Worm (Caenorhabditis elegans): ENCODE data around the gene ndua-12.

ndua-12 gene

DNA sequence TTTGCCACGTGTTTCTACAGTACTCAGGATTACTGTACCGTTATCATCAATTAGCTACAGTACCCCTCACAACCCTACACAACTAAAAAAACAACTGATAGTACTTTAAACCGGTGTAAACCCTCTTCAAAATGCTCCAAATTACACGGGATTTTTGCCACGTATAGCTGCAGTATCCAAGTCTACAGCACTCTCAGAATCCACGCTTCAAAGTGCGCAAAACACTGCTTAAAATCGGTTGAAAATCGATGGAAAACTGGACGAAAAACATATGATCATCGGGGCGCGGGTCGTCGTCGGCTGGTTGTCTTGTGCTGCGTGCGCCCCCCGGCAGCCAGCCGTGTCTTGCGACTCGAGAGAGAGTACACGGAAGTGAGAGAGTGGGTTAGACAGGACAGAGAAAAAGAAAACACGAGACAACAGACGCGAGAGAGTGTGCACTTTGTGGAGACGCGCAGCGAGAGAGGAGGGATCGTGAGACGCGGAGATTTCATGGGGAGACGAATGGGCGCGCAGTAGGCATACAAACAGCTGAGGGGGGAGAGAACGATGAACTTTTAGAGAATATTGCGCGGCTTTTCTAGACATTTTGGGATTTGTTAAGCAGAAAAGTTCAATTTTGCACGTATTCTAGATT lies 11.2 kb downstream of the ndua-12 start (continued):
- peak; percentile 99 for TF ChIP-seq hmg-11 (tag; optimal IDR thresholded peaks at IDR 0.05)

ce11 chrIV:2707012-2707411 lies 12.6 kb downstream of the ndua-12 start, which contains the start of gene ubc-8:
ubc-8 (minus strand) TSS chrIV:2707238.
- no peak for TF ChIP-seq ZK546.5 (tag; optimal IDR thresholded peaks at IDR 0.05)
- TF ChIP-seq hmg-11 (tag; optimal IDR thresholded peaks at IDR 0.05) = no peak
- no peak for TF ChIP-seq ceh-16 (tag; optimal IDR thresholded peaks at IDR 0.05)
- no peak for TF ChIP-seq tbx-2 (tag; optimal IDR thresholded peaks at IDR 0.05)
- TF ChIP-seq nhr-43 (tag; optimal IDR thresholded peaks at IDR 0.05; ENCODE audit: poor library complexity, severe bottlenecking) = no peak
- TF ChIP-seq unc-39 (tag; optimal IDR thresholded peaks at IDR 0.05) = no peak
- TF ChIP-seq lin-15B (tag; optimal IDR thresholded peaks at IDR 0.05) = no peak
- TF ChIP-seq ama-1 (optimal IDR thresholded peaks at IDR 0.05) = no peak
- no peak for TF ChIP-seq mdl-1 (tag; optimal IDR thresholded peaks at IDR 0.05)
- TF ChIP-seq R02D3.7 (tag; optimal IDR thresholded peaks at IDR 0.05) = no peak
- no peak for TF ChIP-seq nhr-23 (tag; optimal IDR thresholded peaks at IDR 0.05)
- TF ChIP-seq nhr-12 (tag; optimal IDR thresholded peaks at IDR 0.05) = no peak
- TF ChIP-seq elt-2 (tag; optimal IDR thresholded peaks at IDR 0.05) = no peak
- no peak for TF ChIP-seq nhr-76 (tag; optimal IDR thresholded peaks at IDR 0.05)
- no peak for TF ChIP-seq elt-3 (tag; optimal IDR thresholded peaks at IDR 0.05)
- TF ChIP-seq fos-1 (tag; optimal IDR thresholded peaks at IDR 0.05) = no peak
- TF ChIP-seq daf-12 (tag; optimal IDR thresholded peaks at IDR 0.05) = no peak
- no peak for TF ChIP-seq zag-1 (tag; optimal IDR thresholded peaks at IDR 0.05)
- no peak for TF ChIP-seq nhr-77 (tag; optimal IDR thresholded peaks at IDR 0.05)

- TF ChIP-seq nhr-23 (tag; optimal IDR thresholded peaks at IDR 0.05) (no peak), ama-1 (optimal IDR thresholded peaks at IDR 0.05) (no peak), egl-27 (tag; optimal IDR thresholded peaks at IDR 0.05) (no peak), ztf-4 (tag; optimal IDR thresholded peaks at IDR 0.05) (no peak), nhr-25 (tag; optimal IDR thresholded peaks at IDR 0.05) (no peak), nhr-11 (tag; optimal IDR thresholded peaks at IDR 0.05) (no peak), ceh-82 (tag; optimal IDR thresholded peaks at IDR 0.05) (no peak), eor-1 (tag; optimal IDR thresholded peaks at IDR 0.05) (no peak), ceh-16 (tag; optimal IDR thresholded peaks at IDR 0.05) (no peak), daf-12 (tag; optimal IDR thresholded peaks at IDR 0.05) (no peak), nhr-12 (tag; optimal IDR thresholded peaks at IDR 0.05) (no peak), jun-1 (tag; optimal IDR thresholded peaks at IDR 0.05) (no peak), elt-2 (tag; optimal IDR thresholded peaks at IDR 0.05) (no peak)
These were observed 14.0 kb downstream of the ndua-12 start for ce11 chrIV:2705675-2706074.

DNA sequence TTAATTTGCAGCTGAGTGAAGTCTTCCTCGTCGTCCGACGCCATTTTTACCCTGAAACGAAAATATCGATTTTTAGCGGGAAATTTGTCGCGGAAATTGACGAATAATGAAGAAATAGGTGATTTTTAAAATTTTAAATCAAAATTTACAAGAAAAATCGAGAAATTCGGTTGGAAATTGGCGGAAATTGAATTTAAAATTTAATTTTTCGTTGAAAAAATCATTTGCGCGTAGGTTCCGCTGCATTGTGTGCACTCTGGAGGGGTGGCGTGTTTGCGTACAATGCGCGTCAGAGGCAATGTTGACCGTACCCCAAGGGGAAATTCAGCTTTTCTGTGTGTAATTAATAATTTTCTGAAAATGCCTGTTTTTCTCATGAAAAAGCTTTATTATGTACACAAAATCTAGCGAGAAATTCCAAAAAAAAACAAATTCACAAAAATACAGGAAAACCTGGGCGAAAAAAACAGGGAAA lies 15.7 kb downstream of the ndua-12 start, which contains the start of gene Y94H6A.5:
Gene Y94H6A.5 (minus strand): TSS at position 51 of the 475 bp plus-strand sequence.
- TF ChIP-seq egl-5 (tag; optimal IDR thresholded peaks at IDR 0.05) (peak; percentile 3), nhr-23 (tag; optimal IDR thresholded peaks at IDR 0.05) (peak; percentile 30), nhr-28 (tag; optimal IDR thresholded peaks at IDR 0.05) (no peak), nhr-237 (tag; optimal IDR thresholded peaks at IDR 0.05) (no peak), pqm-1 (tag; optimal IDR thresholded peaks at IDR 0.05) (peak; percentile 25), nfya-1 (tag; optimal IDR thresholded peaks at IDR 0.05; ENCODE audit: insufficient read depth) (peak; percentile 72), elt-2 (tag; optimal IDR thresholded peaks at IDR 0.05) (peak; percentile 38), lin-15B (tag; optimal IDR thresholded peaks at IDR 0.05) (peak; percentile 60), jun-1 (tag; optimal IDR thresholded peaks at IDR 0.05) (peak; percentile 2), hmg-11 (tag; optimal IDR thresholded peaks at IDR 0.05) (peak; percentile 72), aly-2 (tag; optimal IDR thresholded peaks at IDR 0.05) (no peak), ceh-28 (tag; optimal IDR thresholded peaks at IDR 0.05) (peak; percentile 50), ama-1 (optimal IDR thresholded peaks at IDR 0.05) (peak; percentile 86), pha-4 (tag; optimal IDR thresholded peaks at IDR 0.05) (peak; percentile 66), tbx-2 (tag; optimal IDR thresholded peaks at IDR 0.05) (no peak), nhr-25 (tag; optimal IDR thresholded peaks at IDR 0.05) (peak; percentile 6)
